Worm (Caenorhabditis elegans) whole organism, L4 larva: Measurements from ENCODE around the gene T02C1.1.

ENCODE experiments used
- F10B5.3 ChIP-seq: sonication (generic microtip); optimal IDR thresholded peaks from 2 replicates; lab custom pipeline; 2016; ENCODE audit warnings: mild to moderate bottlenecking, missing genetic modification characterization, missing compliant biosample characterization
- F26F4.8 ChIP-seq: fragments of 200-800 bp; sonication (Bioruptor generic); conservative IDR thresholded peaks from 2 replicates; pipeline ENCODE4 v1.3.6; 2022; ENCODE audit warnings: missing genetic modification characterization, missing compliant biosample characterization
- T20F7.1 ChIP-seq: fragments of 200-800 bp; sonication (Bioruptor generic); optimal IDR thresholded peaks from 2 replicates; lab custom pipeline; 2018; ENCODE audit warnings: mild to moderate bottlenecking, missing genetic modification characterization, missing compliant biosample characterization
- Y48G9A.11 ChIP-seq: fragments of 200-800 bp; sonication (Bioruptor generic); IDR thresholded peaks from 2 replicates; pipeline ENCODE4 v1.3.6; 2022; ENCODE audit warnings: missing genetic modification reagents, missing genetic modification characterization, missing compliant biosample characterization
- ZK337.2 ChIP-seq: fragments of 200-800 bp; sonication (Bioruptor generic); IDR thresholded peaks from 2 replicates; pipeline ENCODE4 v1.3.6; 2022; ENCODE audit warnings: missing genetic modification reagents, missing genetic modification characterization, missing compliant biosample characterization
- aly-2 ChIP-seq: sonication (generic microtip); optimal IDR thresholded peaks from 2 replicates; lab custom pipeline; 2018; ENCODE audit warnings: missing biosample characterization, missing genetic modification characterization
- attf-4 ChIP-seq: sonication (generic microtip); optimal IDR thresholded peaks from 3 replicates; lab custom pipeline; 2017; ENCODE audit warnings: missing biosample characterization, missing genetic modification characterization
- ceh-20 ChIP-seq: fragments of 200-800 bp; sonication (Bioruptor generic); IDR thresholded peaks from 2 replicates; pipeline ENCODE4 v1.3.6; 2022; ENCODE audit warnings: missing genetic modification reagents, missing genetic modification characterization, missing compliant biosample characterization
- ceh-28 ChIP-seq: fragments of 150-350 bp; optimal IDR thresholded peaks from 2 replicates; lab custom pipeline; 2014; ENCODE audit warnings: missing biosample characterization, missing genetic modification reagents, missing genetic modification characterization
- ceh-82 ChIP-seq: sonication (generic microtip); optimal IDR thresholded peaks from 2 replicates; lab custom pipeline; 2017; ENCODE audit warnings: missing biosample characterization, missing genetic modification characterization
- cey-2 ChIP-seq: sonication (generic microtip); optimal IDR thresholded peaks from 3 replicates; lab custom pipeline; 2017; ENCODE audit warnings: missing genetic modification characterization, mild to moderate bottlenecking, missing compliant biosample characterization, antibody characterized with exemption, borderline replicate concordance; ENCODE audit not compliant: insufficient read depth
- daf-16 ChIP-seq, 3 experiments: sonication (generic microtip); optimal IDR thresholded peaks; 2 replicates each; lab custom pipeline; 2016 to 2017; ENCODE audit warnings: missing genetic modification characterization in 3 of 3, missing genetic modification reagents in 3 of 3, mild to moderate bottlenecking in 2 of 3, missing compliant biosample characterization in 2 of 3, missing biosample characterization in 1 of 3, moderate library complexity in 1 of 3
- daf-19 ChIP-seq: fragments of 200-800 bp; sonication (Bioruptor generic); conservative IDR thresholded peaks from 2 replicates; pipeline ENCODE4 v1.3.6; 2022; ENCODE audit warnings: missing genetic modification characterization, missing compliant biosample characterization
- dmd-6 ChIP-seq: fragments of 200-800 bp; sonication (Bioruptor generic); IDR thresholded peaks from 2 replicates; pipeline ENCODE4 v1.3.6; 2022; ENCODE audit warnings: missing genetic modification reagents, missing genetic modification characterization, missing compliant biosample characterization
- dpl-1 ChIP-seq: fragments of 150-350 bp; optimal IDR thresholded peaks from 2 replicates; lab custom pipeline; 2014; ENCODE audit warnings: missing biosample characterization, missing genetic modification reagents, missing genetic modification characterization
- dve-1 ChIP-seq: sonication (generic microtip); optimal IDR thresholded peaks from 2 replicates; lab custom pipeline; 2017; ENCODE audit warnings: antibody characterized with exemption, mild to moderate bottlenecking, missing genetic modification characterization, missing compliant biosample characterization; ENCODE audit not compliant: insufficient read depth
- egl-27 ChIP-seq: sonication (generic microtip); optimal IDR thresholded peaks from 3 replicates; lab custom pipeline; 2017; ENCODE audit warnings: missing biosample characterization, missing genetic modification reagents, missing genetic modification characterization
- fkh-10 ChIP-seq: fragments of 150-350 bp; optimal IDR thresholded peaks from 2 replicates; lab custom pipeline; 2014; ENCODE audit warnings: missing biosample characterization, missing genetic modification reagents, missing genetic modification characterization
- jun-1 ChIP-seq: fragments of 150-350 bp; optimal IDR thresholded peaks from 2 replicates; lab custom pipeline; 2014; ENCODE audit warnings: missing biosample characterization, missing genetic modification reagents, missing genetic modification characterization
- lin-13 ChIP-seq: fragments of 150-350 bp; optimal IDR thresholded peaks from 2 replicates; lab custom pipeline; 2014; ENCODE audit warnings: missing biosample characterization, missing genetic modification reagents, missing genetic modification characterization
- lin-29 ChIP-seq: fragments of 200-800 bp; sonication (Bioruptor generic); IDR thresholded peaks from 2 replicates; pipeline ENCODE4 v1.3.6; 2022; ENCODE audit warnings: missing genetic modification reagents, missing genetic modification characterization, missing compliant biosample characterization
- lsy-2 ChIP-seq, 2 experiments: fragments of 150-350 bp in 1 of 2; sonication (generic microtip) in 1 of 2; optimal IDR thresholded peaks; 2 replicates each; lab custom pipeline; 2014 to 2017; ENCODE audit warnings: missing biosample characterization in 2 of 2, missing genetic modification characterization in 2 of 2
- madf-5 ChIP-seq, 2 experiments: fragments of 200-800 bp; sonication (Bioruptor generic); IDR thresholded peaks; 2 replicates each; pipeline ENCODE4 v1.3.6; 2022; ENCODE audit warnings: missing compliant biosample characterization in 2 of 2, missing genetic modification characterization in 2 of 2
- mdt-29 ChIP-seq: fragments of 200-800 bp; sonication (Bioruptor generic); IDR thresholded peaks from 2 replicates; pipeline ENCODE4 v1.3.6; 2022; ENCODE audit warnings: missing genetic modification reagents, missing genetic modification characterization, missing compliant biosample characterization
- mes-2 ChIP-seq: sonication (generic microtip); optimal IDR thresholded peaks from 2 replicates; lab custom pipeline; 2016; ENCODE audit warnings: missing genotype, mild to moderate bottlenecking, missing genetic modification characterization, missing compliant biosample characterization; ENCODE audit not compliant: poor library complexity, severe bottlenecking
- mxl-2 ChIP-seq: fragments of 200-800 bp; sonication (Bioruptor generic); conservative IDR thresholded peaks from 2 replicates; pipeline ENCODE4 v1.3.6; 2022; ENCODE audit warnings: missing genetic modification reagents, missing genetic modification characterization, missing compliant biosample characterization
- nhr-10 ChIP-seq: fragments of 150-350 bp; optimal IDR thresholded peaks from 2 replicates; lab custom pipeline; 2014; ENCODE audit warnings: missing biosample characterization, missing genetic modification characterization
- nhr-102 ChIP-seq: sonication (generic microtip); optimal IDR thresholded peaks from 2 replicates; lab custom pipeline; 2016; ENCODE audit warnings: mild to moderate bottlenecking, missing genetic modification characterization, moderate library complexity, missing compliant biosample characterization
- nhr-11 ChIP-seq: fragments of 150-350 bp; optimal IDR thresholded peaks from 2 replicates; lab custom pipeline; 2014; ENCODE audit warnings: missing biosample characterization, missing genetic modification characterization
- nhr-111 ChIP-seq: fragments of 200-800 bp; sonication (Bioruptor generic); optimal IDR thresholded peaks from 2 replicates; lab custom pipeline; 2018; ENCODE audit warnings: mild to moderate bottlenecking, missing genetic modification characterization, missing compliant biosample characterization
- nhr-237 ChIP-seq: sonication (generic microtip); optimal IDR thresholded peaks from 2 replicates; lab custom pipeline; 2017; ENCODE audit warnings: missing biosample characterization, missing genetic modification characterization
- nhr-25 ChIP-seq: sonication (generic microtip); optimal IDR thresholded peaks from 2 replicates; lab custom pipeline; 2017; ENCODE audit warnings: missing genetic modification characterization, mild to moderate bottlenecking, missing compliant biosample characterization, antibody characterized with exemption, moderate library complexity, borderline replicate concordance; ENCODE audit not compliant: insufficient read depth
- nhr-41 ChIP-seq: fragments of 200-800 bp; sonication (Bioruptor generic); IDR thresholded peaks from 2 replicates; pipeline ENCODE4 v1.3.6; 2022; ENCODE audit warnings: missing genetic modification reagents, missing genetic modification characterization, missing compliant biosample characterization
- nhr-42 ChIP-seq: fragments of 200-800 bp; sonication (Bioruptor generic); IDR thresholded peaks from 2 replicates; pipeline ENCODE4 v1.3.6; 2022; ENCODE audit warnings: missing genetic modification characterization, missing compliant biosample characterization
- nhr-6 ChIP-seq: fragments of 150-350 bp; optimal IDR thresholded peaks from 2 replicates; lab custom pipeline; 2014; ENCODE audit warnings: missing biosample characterization, missing genetic modification characterization
- nhr-76 ChIP-seq: fragments of 150-350 bp; optimal IDR thresholded peaks from 2 replicates; lab custom pipeline; 2014; ENCODE audit warnings: missing biosample characterization, missing genetic modification characterization
- nhr-77 ChIP-seq: fragments of 150-350 bp; optimal IDR thresholded peaks from 2 replicates; lab custom pipeline; 2014; ENCODE audit warnings: missing biosample characterization, missing genetic modification characterization
- php-3 ChIP-seq: fragments of 200-800 bp; sonication (Bioruptor generic); IDR thresholded peaks from 2 replicates; pipeline ENCODE4 v1.3.6; 2022; ENCODE audit warnings: missing genetic modification reagents, missing genetic modification characterization, missing compliant biosample characterization
- pqm-1 ChIP-seq: sonication (generic microtip); optimal IDR thresholded peaks from 2 replicates; lab custom pipeline; 2017; ENCODE audit warnings: missing biosample characterization, missing genetic modification characterization
- tag-97 ChIP-seq: fragments of 200-800 bp; sonication (Bioruptor generic); IDR thresholded peaks from 2 replicates; pipeline ENCODE4 v1.3.6; 2022; ENCODE audit warnings: missing genetic modification characterization, missing compliant biosample characterization
- unc-130 ChIP-seq: sonication (generic microtip); optimal IDR thresholded peaks from 2 replicates; lab custom pipeline; 2016; ENCODE audit warnings: missing genetic modification reagents, missing genetic modification characterization, missing compliant biosample characterization
- unc-39 ChIP-seq: sonication (generic microtip); optimal IDR thresholded peaks from 2 replicates; lab custom pipeline; 2017; ENCODE audit warnings: missing biosample characterization, missing genetic modification characterization
- unc-62 ChIP-seq, 3 experiments: fragments of 150-350 bp in 1 of 3; sonication (generic microtip); optimal IDR thresholded peaks in 2 of 3; peaks in 1 of 3; 1 replicate in 1 of 3; 2 replicates in 2 of 3; lab custom pipeline; 2014 to 2017; ENCODE audit warnings: missing biosample characterization in 3 of 3, missing genetic modification characterization in 3 of 3, missing genetic modification reagents in 3 of 3, missing genotype in 1 of 3
- vab-7 ChIP-seq: fragments of 200-800 bp; sonication (Bioruptor generic); IDR thresholded peaks from 2 replicates; pipeline ENCODE4 v1.3.6; 2022; ENCODE audit warnings: missing genetic modification reagents, missing genetic modification characterization, missing compliant biosample characterization
- zip-11 ChIP-seq: fragments of 200-800 bp; sonication (Bioruptor generic); IDR thresholded peaks from 2 replicates; pipeline ENCODE4 v1.3.6; 2022; ENCODE audit warnings: missing genetic modification characterization, missing compliant biosample characterization
- zip-2 ChIP-seq: fragments of 150-350 bp; optimal IDR thresholded peaks from 2 replicates; lab custom pipeline; 2014; ENCODE audit warnings: missing biosample characterization, missing genetic modification characterization

T02C1.1 gene

DNA sequence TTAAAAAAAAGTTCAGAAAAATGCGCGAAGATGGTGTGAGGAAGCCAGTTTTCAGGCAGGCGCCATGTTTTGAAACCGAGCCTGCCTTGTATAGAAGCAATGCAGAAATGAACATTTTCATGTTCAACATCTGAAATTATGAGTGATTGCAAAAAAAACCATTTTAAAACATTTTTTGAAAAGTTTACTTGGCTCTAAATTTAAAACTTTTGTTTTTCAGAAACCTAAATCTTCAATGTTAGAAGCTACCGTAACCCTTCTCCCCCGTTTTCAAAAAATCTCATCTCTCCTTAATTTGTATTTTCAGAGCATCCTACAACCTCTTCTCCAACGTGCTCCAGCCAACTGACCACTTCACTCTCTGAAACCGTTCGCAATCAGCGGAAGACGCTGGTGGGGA, 34.2 kb downstream of the T02C1.1 start, which contains the start of gene fozi-1 (continued):
- no peak for TF ChIP-seq F26F4.8 (GFP tag; lab: Robert Waterston, UW)
- TF ChIP-seq dve-1 (tag; lab: Kevin White, UChicago) = no peak
- no peak for TF ChIP-seq Y48G9A.11 (GFP tag; lab: Robert Waterston, UW)
- no peak for TF ChIP-seq daf-19 (GFP tag; lab: Robert Waterston, UW)
- TF ChIP-seq, all 104 proteins: peak for 0

ce11 chrIII:9288540-9288939, 41.2 kb downstream of the T02C1.1 start:
- TF ChIP-seq dmd-6 (GFP tag; lab: Robert Waterston, UW) = 0 out of 2 replicates have a peak, but pooled peaks have one; percentile 9
- no peak for TF ChIP-seq fkh-10
- peak; percentile 53 for TF ChIP-seq pqm-1 (tag; lab: Kevin White, UChicago)
- TF ChIP-seq daf-16 (GFP tag; optimal IDR thresholded peaks at IDR 0.05; lab: Kevin White, UChicago) = no peak
- peak; percentile 92 for TF ChIP-seq daf-16 (tag; optimal IDR thresholded peaks at IDR 0.05; lab: Kevin White, UChicago)

DNA sequence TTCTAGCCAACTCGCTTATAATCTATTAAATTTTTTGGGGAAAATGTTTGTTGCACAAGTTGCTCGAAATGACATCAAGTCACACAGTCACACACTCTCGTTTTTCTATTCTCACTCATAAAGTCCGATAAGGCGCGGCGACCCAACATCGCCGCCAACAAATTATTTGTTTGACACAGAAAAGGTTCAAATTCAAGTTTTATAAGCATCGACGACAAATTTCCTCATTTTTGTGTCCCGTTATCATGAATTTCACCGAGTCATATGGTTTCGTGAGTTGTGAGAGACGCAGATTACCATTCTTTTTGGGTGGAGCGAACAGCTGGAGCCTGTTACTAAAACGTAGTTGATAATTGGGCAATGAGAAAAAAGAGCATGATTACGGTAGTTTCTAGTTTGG, 42.5 kb downstream of the T02C1.1 start:
- TF ChIP-seq nhr-25 (tag; lab: Kevin White, UChicago) = no peak
- TF ChIP-seq ceh-82 (tag; lab: Kevin White, UChicago) = no peak
- TF ChIP-seq mdt-29 = no peak
- TF ChIP-seq nhr-10 = no peak
- no peak for TF ChIP-seq nhr-6 (tag; lab: Kevin White, UChicago)
- peak; percentile 47 for TF ChIP-seq nhr-102 (tag; lab: Kevin White, UChicago)
- no peak for TF ChIP-seq unc-39 (tag; lab: Kevin White, UChicago)
- peak; percentile 95 for TF ChIP-seq dmd-6 (GFP tag; lab: Robert Waterston, UW)
- peak in 1 of 2 experiments; percentile 94 for TF ChIP-seq unc-62 (GFP tag; optimal IDR thresholded peaks at IDR 0.05 in 1 of 2; lab: Kevin White, UChicago)
- TF ChIP-seq unc-62 (tag; optimal IDR thresholded peaks at IDR 0.05; lab: Kevin White, UChicago) = no peak
- TF ChIP-seq daf-19 (GFP tag; lab: Robert Waterston, UW) = no peak
- no peak for TF ChIP-seq nhr-41
- TF ChIP-seq aly-2 (tag; lab: Kevin White, UChicago) = no peak
- no peak for TF ChIP-seq madf-5 (GFP tag; IDR thresholded peaks at IDR 0.05; lab: Robert Waterston, UW)
- TF ChIP-seq ZK337.2 (GFP tag; lab: Robert Waterston, UW) = no peak
- no peak for TF ChIP-seq unc-130 (GFP tag; lab: Kevin White, UChicago)
- peak; percentile 63 for TF ChIP-seq nhr-77
- no peak for TF ChIP-seq cey-2 (tag; lab: Kevin White, UChicago)
- no peak for TF ChIP-seq tag-97 (GFP tag; lab: Robert Waterston, UW)
- no peak for TF ChIP-seq nhr-111 (GFP tag; lab: Kevin White, UChicago)
- peak; percentile 59; the same call in 1 of the 2 replicates for TF ChIP-seq php-3
- no peak for TF ChIP-seq fkh-10
- TF ChIP-seq T20F7.1 (GFP tag; lab: Kevin White, UChicago) = peak; percentile 10
- TF ChIP-seq dpl-1 (GFP tag; lab: Kevin White, UChicago) = no peak
- no peak for TF ChIP-seq egl-27 (tag; lab: Kevin White, UChicago)
- no peak for TF ChIP-seq nhr-42 (GFP tag; lab: Robert Waterston, UW)
- TF ChIP-seq mes-2 (tag; lab: Kevin White, UChicago) = no peak
- TF ChIP-seq ceh-28 (tag; lab: Kevin White, UChicago) = no peak
- TF ChIP-seq lin-13 (GFP tag; lab: Kevin White, UChicago) = no peak
- TF ChIP-seq jun-1 = no peak
- TF ChIP-seq mxl-2 (GFP tag; lab: Robert Waterston, UW) = no peak
- no peak for TF ChIP-seq vab-7 (GFP tag; lab: Robert Waterston, UW)
- TF ChIP-seq attf-4 (tag; lab: Kevin White, UChicago) = no peak
- TF ChIP-seq zip-11 (GFP tag; lab: Robert Waterston, UW) = no peak
- no peak for TF ChIP-seq nhr-76
- no peak for TF ChIP-seq F10B5.3 (tag; lab: Kevin White, UChicago)
- no peak for TF ChIP-seq ceh-20 (GFP tag; lab: Robert Waterston, UW)
- TF ChIP-seq nhr-237 (tag; lab: Kevin White, UChicago) = no peak
- peak; percentile 76 for TF ChIP-seq dve-1 (tag; lab: Kevin White, UChicago)
- no peak for TF ChIP-seq lin-29 (GFP tag; lab: Robert Waterston, UW)
- no peak for TF ChIP-seq nhr-11 (tag; lab: Kevin White, UChicago)
- no peak for TF ChIP-seq zip-2 (tag; lab: Kevin White, UChicago)
- peak; percentile 94 for TF ChIP-seq pqm-1 (tag; lab: Kevin White, UChicago)
- TF ChIP-seq lsy-2 (tag; optimal IDR thresholded peaks at IDR 0.05; lab: Kevin White, UChicago) = no peak
